Worm (Caenorhabditis elegans) whole organism, early embryonic: ENCODE results near the gene srh-119.
"Not testable (repeated sequence)": the region's sequence is repeated elsewhere in the genome, so short reads cannot be mapped to it uniquely, and the experiment has no call there.

Experiments used
- B0310.2 ChIP-seq: sonication (generic microtip); optimal IDR thresholded peaks from 2 replicates; lab custom pipeline; 2016; ENCODE audit warnings: mild to moderate bottlenecking, missing genetic modification characterization, missing compliant biosample characterization
- F13C5.2 ChIP-seq: sonication (generic microtip); optimal IDR thresholded peaks from 2 replicates; lab custom pipeline; 2017; ENCODE audit warnings: mild to moderate bottlenecking, missing genetic modification characterization, inconsistent platforms, missing compliant biosample characterization
- aly-1 ChIP-seq: sonication (generic microtip); optimal IDR thresholded peaks from 2 replicates; lab custom pipeline; 2016; ENCODE audit warnings: missing genetic modification characterization, missing compliant biosample characterization
- ama-1 ChIP-seq: fragments of 150-350 bp; optimal IDR thresholded peaks from 2 replicates; lab custom pipeline; 2014
- ceh-13 ChIP-seq: fragments of 200-800 bp; sonication (Bioruptor generic); optimal IDR thresholded peaks from 2 replicates; lab custom pipeline; 2018; ENCODE audit warnings: mild to moderate bottlenecking, missing genetic modification characterization, missing compliant biosample characterization
- ceh-36 ChIP-seq: sonication (generic microtip); optimal IDR thresholded peaks from 2 replicates; lab custom pipeline; 2016; ENCODE audit warnings: missing genetic modification characterization, inconsistent platforms, missing compliant biosample characterization
- ets-7 ChIP-seq: sonication (generic microtip); optimal IDR thresholded peaks from 2 replicates; lab custom pipeline; 2016; ENCODE audit warnings: missing genotype, missing genetic modification characterization, missing compliant biosample characterization
- flt-1 ChIP-seq: fragments of 200-800 bp; sonication (Bioruptor generic); IDR thresholded peaks from 2 replicates; pipeline ENCODE4 v1.3.6; 2022; ENCODE audit warnings: missing genetic modification characterization, missing compliant biosample characterization
- hmbx-1 ChIP-seq: sonication (generic microtip); optimal IDR thresholded peaks from 2 replicates; lab custom pipeline; 2016; ENCODE audit warnings: mild to moderate bottlenecking, missing genetic modification characterization, missing compliant biosample characterization
- hmg-4 ChIP-seq: fragments of 200-800 bp; sonication (Bioruptor generic); optimal IDR thresholded peaks from 2 replicates; lab custom pipeline; 2018; ENCODE audit warnings: mild to moderate bottlenecking, missing genetic modification characterization, missing compliant biosample characterization
- hnd-1 ChIP-seq: sonication (generic microtip); optimal IDR thresholded peaks from 2 replicates; lab custom pipeline; 2016; ENCODE audit warnings: missing genetic modification characterization, missing compliant biosample characterization
- pes-1 ChIP-seq: fragments of 200-800 bp; sonication (Bioruptor generic); IDR thresholded peaks from 2 replicates; pipeline ENCODE4 v1.3.6; 2022; ENCODE audit warnings: missing genetic modification reagents, missing genetic modification characterization, missing compliant biosample characterization
- scrt-1 ChIP-seq: fragments of 200-800 bp; sonication (Bioruptor generic); IDR thresholded peaks from 2 replicates; pipeline ENCODE4 v1.3.6; 2022; ENCODE audit warnings: missing genetic modification characterization, missing compliant biosample characterization
- sea-1 ChIP-seq: fragments of 200-800 bp; sonication (Bioruptor generic); conservative IDR thresholded peaks from 2 replicates; pipeline ENCODE4 v1.3.6; 2022; ENCODE audit warnings: missing genetic modification characterization, missing compliant biosample characterization
- tbx-11 ChIP-seq: fragments of 200-800 bp; sonication (Bioruptor generic); IDR thresholded peaks from 2 replicates; pipeline ENCODE4 v1.3.6; 2022; ENCODE audit warnings: missing genetic modification characterization, missing compliant biosample characterization
- tbx-37 ChIP-seq: fragments of 200-800 bp; sonication (Bioruptor generic); conservative IDR thresholded peaks from 2 replicates; pipeline ENCODE4 v1.3.6; 2022; ENCODE audit warnings: missing genetic modification reagents, missing genetic modification characterization, missing compliant biosample characterization
- tra-4 ChIP-seq: sonication (generic microtip); optimal IDR thresholded peaks from 2 replicates; lab custom pipeline; 2017; ENCODE audit warnings: missing genetic modification characterization, missing compliant biosample characterization

The srh-119 gene

ce11 chrV:16972134-16972533 lies at the start of gene srh-119:
TSS of gene srh-119 (plus strand) at chrV:16972434.
- TF ChIP-seq sea-1 (no peak), ama-1 (no peak), B0310.2 (tag; lab: Kevin White, UChicago) (no peak), ceh-36 (tag; lab: Kevin White, UChicago) (no peak)

ce11 chrV:16927345-16927744 lies 44.9 kb upstream of the srh-119 start, which contains the start of gene Y102A5C.36:
TSS of gene Y102A5C.36 (minus strand) at chrV:16927445.
- TF ChIP-seq pes-1 (GFP tag; lab: Robert Waterston, UW) (no peak), ama-1 (no peak), tbx-37 (no peak), hmg-4 (GFP tag; lab: Kevin White, UChicago) (no peak), B0310.2 (tag; lab: Kevin White, UChicago) (no peak), ets-7 (tag; lab: Kevin White, UChicago) (no peak), tra-4 (tag; lab: Kevin White, UChicago) (no peak), ceh-13 (GFP tag; lab: Kevin White, UChicago) (no peak), tbx-11 (GFP tag; lab: Robert Waterston, UW) (no peak), aly-1 (no peak), sea-1 (no peak), ceh-36 (tag; lab: Kevin White, UChicago) (no peak), F13C5.2 (no peak), hmbx-1 (tag; lab: Kevin White, UChicago) (no peak), flt-1 (GFP tag; lab: Robert Waterston, UW) (no peak)

DNA sequence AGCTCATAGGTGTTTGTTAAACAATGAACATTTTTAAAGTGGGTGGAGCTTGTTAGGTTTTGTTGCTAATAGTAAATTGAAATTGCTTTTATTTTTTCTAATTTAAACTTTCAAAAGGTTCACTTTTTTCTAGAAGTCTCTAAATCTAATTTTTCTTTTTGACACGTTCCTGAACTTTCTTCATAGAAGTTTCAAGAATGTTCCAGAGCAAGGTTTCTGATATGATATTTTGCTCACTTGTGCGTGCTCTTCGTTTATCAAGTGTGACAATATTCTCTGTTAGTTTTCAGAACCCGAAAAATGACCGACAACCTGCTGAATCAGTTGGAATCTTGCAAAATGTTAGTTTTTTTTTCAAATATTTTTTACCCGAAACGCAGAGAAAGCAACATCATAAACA lies 33.5 kb upstream of the srh-119 start, which contains the start of gene fbxa-148:
TSS of gene fbxa-148 (plus strand) at position 301 of the 400 bp plus-strand sequence.
- TF ChIP-seq ama-1; tbx-11 (GFP tag; lab: Robert Waterston, UW); pes-1 (GFP tag; lab: Robert Waterston, UW): not testable (repeated sequence)

ce11 chrV:16948011-16948410 lies 24.2 kb upstream of the srh-119 start, which contains the start of gene fbxa-112:
TSS of gene fbxa-112 (minus strand) at chrV:16948111.
- not testable (repeated sequence) for TF ChIP-seq ama-1; pes-1 (GFP tag; lab: Robert Waterston, UW); sea-1

DNA sequence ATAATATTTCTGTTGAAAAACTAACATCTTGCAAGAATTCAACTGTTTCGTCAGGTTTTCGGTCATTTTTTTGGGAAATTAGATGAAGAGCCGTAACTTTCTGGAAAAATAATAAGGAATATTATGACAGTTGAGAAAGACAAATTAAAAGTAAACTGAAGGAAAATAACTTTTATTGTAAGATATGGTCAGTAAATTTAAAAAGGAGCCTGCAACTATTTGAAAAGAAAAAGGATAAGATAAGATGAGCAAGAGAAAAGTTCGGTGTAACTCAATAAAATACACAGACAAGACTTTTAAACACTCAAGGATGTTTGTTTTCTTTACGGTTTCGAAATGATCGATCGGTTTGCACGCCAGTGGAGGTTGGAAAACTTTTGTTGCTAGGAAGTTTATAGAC lies 22.6 kb upstream of the srh-119 start, which contains the start of gene fbxa-111:
TSS of gene fbxa-111 (minus strand) at position 101 of the 400 bp plus-strand sequence.
- not testable (repeated sequence) for TF ChIP-seq ama-1; hmbx-1 (tag; lab: Kevin White, UChicago); hnd-1 (tag; lab: Kevin White, UChicago)

DNA sequence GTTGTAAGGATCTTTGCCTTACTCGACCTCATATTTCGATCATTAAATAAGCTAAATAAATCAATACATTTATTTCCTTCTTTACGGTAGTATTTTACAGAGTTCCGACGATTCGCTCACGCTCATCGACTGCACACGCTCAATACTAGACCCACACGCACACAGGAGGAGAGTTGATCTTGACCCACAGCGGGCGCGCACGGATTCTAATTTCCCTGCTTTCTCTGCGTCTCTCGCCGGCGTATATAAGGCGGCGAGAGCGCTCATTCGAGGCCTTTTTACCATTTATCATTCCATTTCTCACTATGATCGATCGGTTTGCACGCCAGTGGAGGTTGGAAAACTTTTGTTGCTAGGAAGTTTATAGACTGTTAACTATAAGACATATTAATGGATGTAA lies 22.2 kb upstream of the srh-119 start:
- TF ChIP-seq ceh-36 (tag; lab: Kevin White, UChicago) (no peak), pes-1 (GFP tag; lab: Robert Waterston, UW) (no peak), ets-7 (tag; lab: Kevin White, UChicago) (no peak), ceh-13 (GFP tag; lab: Kevin White, UChicago) (no peak), tbx-11 (GFP tag; lab: Robert Waterston, UW) (no peak), scrt-1 (GFP tag; lab: Robert Waterston, UW) (no peak), flt-1 (GFP tag; lab: Robert Waterston, UW) (no peak), hmg-4 (GFP tag; lab: Kevin White, UChicago) (no peak), F13C5.2 (no peak), aly-1 (no peak), ama-1 (no peak), sea-1 (no peak), tra-4 (tag; lab: Kevin White, UChicago) (no peak)

- TF ChIP-seq B0310.2 (tag; lab: Kevin White, UChicago) (no peak), tra-4 (tag; lab: Kevin White, UChicago) (no peak), tbx-11 (GFP tag; lab: Robert Waterston, UW) (no peak), ama-1 (no peak), ceh-36 (tag; lab: Kevin White, UChicago) (no peak), hmbx-1 (tag; lab: Kevin White, UChicago) (no peak), sea-1 (no peak), F13C5.2 (no peak), hmg-4 (GFP tag; lab: Kevin White, UChicago) (no peak), tbx-37 (no peak), flt-1 (GFP tag; lab: Robert Waterston, UW) (no peak), ceh-13 (GFP tag; lab: Kevin White, UChicago) (no peak), ets-7 (tag; lab: Kevin White, UChicago) (no peak), hnd-1 (tag; lab: Kevin White, UChicago) (no peak), aly-1 (no peak), pes-1 (GFP tag; lab: Robert Waterston, UW) (no peak), scrt-1 (GFP tag; lab: Robert Waterston, UW) (no peak)
Measured at ce11 chrV:16951504-16951903, 20.7 kb upstream of the srh-119 start, which contains the start of gene clec-238. TSS of gene clec-238 (plus strand) at chrV:16951804.

ce11 chrV:16954766-16955165 lies 17.5 kb upstream of the srh-119 start, which contains the start of gene srh-206:
TSS of gene srh-206 (minus strand) at chrV:16954866.
- TF ChIP-seq sea-1 (no peak), hmbx-1 (tag; lab: Kevin White, UChicago) (no peak), F13C5.2 (no peak), hnd-1 (tag; lab: Kevin White, UChicago) (no peak), tbx-11 (GFP tag; lab: Robert Waterston, UW) (no peak), ets-7 (tag; lab: Kevin White, UChicago) (no peak), ceh-36 (tag; lab: Kevin White, UChicago) (no peak), hmg-4 (GFP tag; lab: Kevin White, UChicago) (no peak), ceh-13 (GFP tag; lab: Kevin White, UChicago) (no peak), aly-1 (no peak), ama-1 (no peak), flt-1 (GFP tag; lab: Robert Waterston, UW) (no peak), pes-1 (GFP tag; lab: Robert Waterston, UW) (no peak), scrt-1 (GFP tag; lab: Robert Waterston, UW) (no peak), tra-4 (tag; lab: Kevin White, UChicago) (no peak), tbx-37 (no peak), B0310.2 (tag; lab: Kevin White, UChicago) (no peak)
